Fruit fly (Drosophila melanogaster) whole organism, embryonic: ENCODE measurements around the gene CG32432.

ENCODE experiments used
- Adf1 ChIP-seq: fragments of 200-800 bp; sonication (Bioruptor generic); IDR thresholded peaks from 2 replicates; pipeline ENCODE4 v1.3.6; 2022; ENCODE audit warnings: missing biosample characterization, missing genetic modification characterization
- Bteb2 ChIP-seq: fragments of 200-800 bp; sonication (Bioruptor generic); optimal IDR thresholded peaks from 2 replicates; lab custom pipeline; 2016; ENCODE audit warnings: missing biosample characterization, missing genetic modification characterization
- CG10654 ChIP-seq: fragments of 200-800 bp; sonication (Bioruptor generic); optimal IDR thresholded peaks from 2 replicates; lab custom pipeline; 2016; ENCODE audit warnings: missing biosample characterization, missing genetic modification characterization
- CG11723 ChIP-seq: fragments of 200-800 bp; sonication (Bioruptor generic); optimal IDR thresholded peaks from 2 replicates; lab custom pipeline; 2017; ENCODE audit warnings: missing biosample characterization, mild to moderate bottlenecking, missing genetic modification characterization
- CG12071 ChIP-seq: fragments of 200-800 bp; sonication (Bioruptor generic); optimal IDR thresholded peaks from 3 replicates; lab custom pipeline; 2018; ENCODE audit warnings: missing biosample characterization, mild to moderate bottlenecking, missing genetic modification characterization
- CG13894 ChIP-seq: fragments of 200-800 bp; sonication (Bioruptor generic); optimal IDR thresholded peaks from 3 replicates; lab custom pipeline; 2018; ENCODE audit warnings: missing biosample characterization, mild to moderate bottlenecking, missing genetic modification characterization, moderate library complexity
- CG17359 ChIP-seq: fragments of 200-800 bp; sonication (Bioruptor generic); optimal IDR thresholded peaks from 3 replicates; lab custom pipeline; 2018; ENCODE audit warnings: missing biosample characterization, mild to moderate bottlenecking, missing genetic modification characterization, moderate library complexity
- CG1792 ChIP-seq: fragments of 200-800 bp; sonication (Bioruptor generic); optimal IDR thresholded peaks from 2 replicates; lab custom pipeline; 2016; ENCODE audit warnings: missing biosample characterization, missing genetic modification characterization
- CG18476 ChIP-seq: fragments of 200-800 bp; sonication (Bioruptor generic); optimal IDR thresholded peaks from 2 replicates; lab custom pipeline; 2016; ENCODE audit warnings: missing biosample characterization, mild to moderate bottlenecking, missing genetic modification characterization
- CG30403 ChIP-seq: fragments of 200-800 bp; sonication (Bioruptor generic); optimal IDR thresholded peaks from 3 replicates; lab custom pipeline; 2016; ENCODE audit warnings: missing biosample characterization, missing genetic modification characterization
- CG31224 ChIP-seq: fragments of 200-800 bp; sonication (Bioruptor generic); IDR thresholded peaks from 2 replicates; pipeline ENCODE4 v1.3.6; 2022; ENCODE audit warnings: missing biosample characterization, missing genetic modification characterization
- CG34422 ChIP-seq: fragments of 200-800 bp; sonication (Bioruptor generic); IDR thresholded peaks from 3 replicates; pipeline ENCODE4 v1.3.6; 2022; ENCODE audit warnings: missing biosample characterization, missing genetic modification characterization
- CG4404 ChIP-seq: fragments of 200-800 bp; sonication (Bioruptor generic); IDR thresholded peaks from 2 replicates; pipeline ENCODE4 v1.3.6; 2022; ENCODE audit warnings: missing biosample characterization, missing genetic modification characterization
- CG4617 ChIP-seq: fragments of 200-800 bp; sonication (Bioruptor generic); optimal IDR thresholded peaks from 3 replicates; lab custom pipeline; 2016; ENCODE audit warnings: missing biosample characterization, missing genetic modification characterization, borderline replicate concordance
- CG4854 ChIP-seq: fragments of 200-800 bp; sonication (Bioruptor generic); optimal IDR thresholded peaks from 2 replicates; lab custom pipeline; 2016; ENCODE audit warnings: missing biosample characterization, missing genetic modification characterization, inconsistent platforms
- CG6854 ChIP-seq: fragments of 200-800 bp; sonication (Bioruptor generic); optimal IDR thresholded peaks from 3 replicates; lab custom pipeline; 2017; ENCODE audit warnings: missing biosample characterization, mild to moderate bottlenecking, missing genetic modification characterization
- CG8944 ChIP-seq: fragments of 200-800 bp; sonication (Bioruptor generic); optimal IDR thresholded peaks from 3 replicates; lab custom pipeline; 2016; ENCODE audit warnings: missing biosample characterization, missing genetic modification characterization
- CG9797 ChIP-seq: fragments of 200-800 bp; sonication (Bioruptor generic); optimal IDR thresholded peaks from 3 replicates; lab custom pipeline; 2018; ENCODE audit warnings: missing biosample characterization, mild to moderate bottlenecking, missing genetic modification characterization
- D ChIP-seq, 2 experiments: fragments of 200-800 bp in 1 of 2; fragments of >200 bp in 1 of 2; sonication (Bioruptor generic) in 1 of 2; optimal IDR thresholded peaks; 2 replicates in 1 of 2; 3 replicates in 1 of 2; lab custom pipeline; 2017; ENCODE audit warnings: mild to moderate bottlenecking in 1 of 2, missing biosample characterization in 1 of 2, missing genetic modification characterization in 1 of 2, missing genetic modification reagents in 1 of 2
- D19A ChIP-seq: fragments of 200-800 bp; optimal IDR thresholded peaks from 3 replicates; lab custom pipeline; 2019; ENCODE audit warnings: missing biosample characterization, mild to moderate bottlenecking, missing genetic modification characterization, moderate library complexity
- Hsf ChIP-seq: fragments of 200-800 bp; sonication (Bioruptor generic); optimal IDR thresholded peaks from 3 replicates; lab custom pipeline; 2016; ENCODE audit warnings: missing biosample characterization, missing genetic modification characterization
- Lim3 ChIP-seq: fragments of 200-800 bp; sonication (Bioruptor generic); IDR thresholded peaks from 2 replicates; pipeline ENCODE4 v1.3.6; 2022; ENCODE audit warnings: missing biosample characterization, missing genetic modification characterization
- NC2β ChIP-seq: fragments of 200-800 bp; sonication (Bioruptor generic); optimal IDR thresholded peaks from 2 replicates; lab custom pipeline; 2016; ENCODE audit warnings: missing biosample characterization, missing genetic modification characterization
- Oli ChIP-seq: fragments of 200-800 bp; sonication (Bioruptor generic); optimal IDR thresholded peaks from 2 replicates; lab custom pipeline; 2018; ENCODE audit warnings: missing biosample characterization, mild to moderate bottlenecking, missing genetic modification characterization, moderate library complexity
- Rfx ChIP-seq: fragments of 200-800 bp; sonication (Bioruptor generic); IDR thresholded peaks from 2 replicates; pipeline ENCODE4 v1.3.6; 2022; ENCODE audit warnings: missing biosample characterization, missing genetic modification characterization
- Sin3A ChIP-seq: fragments of >200 bp; optimal IDR thresholded peaks from 2 replicates; lab custom pipeline; 2018
- Sox102F ChIP-seq: fragments of 200-800 bp; sonication (Bioruptor generic); optimal IDR thresholded peaks from 2 replicates; lab custom pipeline; 2018; ENCODE audit warnings: missing biosample characterization, mild to moderate bottlenecking, missing genetic modification characterization, moderate library complexity
- Xbp1 ChIP-seq: fragments of 200-800 bp; sonication (Bioruptor generic); optimal IDR thresholded peaks from 3 replicates; lab custom pipeline; 2016; ENCODE audit warnings: missing biosample characterization, mild to moderate bottlenecking, missing genetic modification characterization
- abd-A ChIP-seq: fragments of 200-800 bp; sonication (Bioruptor generic); optimal IDR thresholded peaks from 3 replicates; lab custom pipeline; 2019; ENCODE audit warnings: missing biosample characterization, mild to moderate bottlenecking, missing genetic modification characterization, moderate library complexity
- bsh ChIP-seq, 2 experiments: fragments of 200-800 bp; sonication (Bioruptor generic); optimal IDR thresholded peaks; 2 replicates each; lab custom pipeline; 2017 to 2018; ENCODE audit warnings: mild to moderate bottlenecking in 2 of 2, missing biosample characterization in 2 of 2, missing genetic modification characterization in 2 of 2, moderate library complexity in 1 of 2
- chn ChIP-seq: fragments of 200-800 bp; sonication (Bioruptor generic); optimal IDR thresholded peaks from 2 replicates; lab custom pipeline; 2016; ENCODE audit warnings: missing biosample characterization, missing genetic modification characterization
- cwo ChIP-seq: fragments of 200-800 bp; sonication (Bioruptor generic); optimal IDR thresholded peaks from 3 replicates; lab custom pipeline; 2017; ENCODE audit warnings: missing biosample characterization, missing genetic modification characterization, mild to moderate bottlenecking, moderate library complexity, missing genetic modification reagents
- dysf ChIP-seq: fragments of 200-800 bp; sonication (Bioruptor generic); IDR thresholded peaks from 3 replicates; pipeline ENCODE4 v1.3.6; 2022; ENCODE audit warnings: missing biosample characterization, missing genetic modification characterization
- emc ChIP-seq: fragments of 200-800 bp; sonication (Bioruptor generic); optimal IDR thresholded peaks from 2 replicates; lab custom pipeline; 2016; ENCODE audit warnings: missing biosample characterization, missing genetic modification characterization
- fd96Cb ChIP-seq: fragments of 200-800 bp; sonication (Bioruptor generic); optimal IDR thresholded peaks from 2 replicates; lab custom pipeline; 2018; ENCODE audit warnings: missing biosample characterization, mild to moderate bottlenecking, missing genetic modification characterization, moderate library complexity
- fru ChIP-seq: fragments of >200 bp; optimal IDR thresholded peaks from 2 replicates; lab custom pipeline; 2017
- gfzf ChIP-seq: fragments of 200-800 bp; sonication (Bioruptor generic); optimal IDR thresholded peaks from 2 replicates; lab custom pipeline; 2016; ENCODE audit warnings: missing biosample characterization, mild to moderate bottlenecking, missing genetic modification characterization, moderate library complexity
- grn ChIP-seq: fragments of 200-800 bp; sonication (Bioruptor generic); optimal IDR thresholded peaks from 3 replicates; lab custom pipeline; 2017; ENCODE audit warnings: missing biosample characterization, missing genetic modification characterization
- hb ChIP-seq: fragments of 200-800 bp; sonication (Bioruptor generic); IDR thresholded peaks from 3 replicates; pipeline ENCODE4 v1.3.6; 2022; ENCODE audit warnings: missing biosample characterization, missing genetic modification characterization; ENCODE audit not compliant: partially characterized antibody
- hth ChIP-seq: fragments of >200 bp; optimal IDR thresholded peaks from 2 replicates; lab custom pipeline; 2017; ENCODE audit warnings: inconsistent platforms
- insv ChIP-seq, 2 experiments: fragments of 200-800 bp; sonication (Bioruptor generic); optimal IDR thresholded peaks; 3 replicates each; lab custom pipeline; 2016 to 2018; ENCODE audit warnings: missing biosample characterization in 2 of 2, missing genetic modification characterization in 2 of 2
- mirr ChIP-seq: fragments of 200-800 bp; sonication (Bioruptor generic); optimal IDR thresholded peaks from 3 replicates; lab custom pipeline; 2018; ENCODE audit warnings: missing biosample characterization, mild to moderate bottlenecking, missing genetic modification characterization
- nau ChIP-seq: fragments of 200-800 bp; sonication (Bioruptor generic); optimal IDR thresholded peaks from 3 replicates; lab custom pipeline; 2017; ENCODE audit warnings: missing biosample characterization, mild to moderate bottlenecking, missing genetic modification characterization, missing genetic modification reagents
- nmo ChIP-seq: fragments of 200-800 bp; sonication (Bioruptor generic); optimal IDR thresholded peaks from 2 replicates; lab custom pipeline; 2018; ENCODE audit warnings: missing biosample characterization, mild to moderate bottlenecking, missing genetic modification characterization, moderate library complexity
- repo ChIP-seq: fragments of 200-800 bp; sonication (Bioruptor generic); optimal IDR thresholded peaks from 2 replicates; lab custom pipeline; 2016; ENCODE audit warnings: missing biosample characterization, missing genetic modification characterization
- sens-2 ChIP-seq: fragments of 200-800 bp; sonication (Bioruptor generic); IDR thresholded peaks from 2 replicates; pipeline ENCODE4 v1.3.6; 2022; ENCODE audit warnings: missing biosample characterization, missing genetic modification characterization
- ssp ChIP-seq: fragments of 200-800 bp; sonication (Bioruptor generic); IDR thresholded peaks from 2 replicates; pipeline ENCODE4 v1.3.6; 2022; ENCODE audit warnings: missing biosample characterization, missing genetic modification characterization
- tna ChIP-seq: fragments of 200-800 bp; sonication (Bioruptor generic); IDR thresholded peaks from 2 replicates; pipeline ENCODE4 v1.3.6; 2022; ENCODE audit warnings: missing biosample characterization, missing genetic modification characterization; ENCODE audit not compliant: partially characterized antibody
- vfl ChIP-seq: fragments of 200-800 bp; sonication (Bioruptor generic); optimal IDR thresholded peaks from 2 replicates; lab custom pipeline; 2016; ENCODE audit warnings: missing biosample characterization, missing genetic modification characterization
- wdn ChIP-seq: fragments of 200-800 bp; sonication (Bioruptor generic); IDR thresholded peaks from 2 replicates; pipeline ENCODE4 v1.3.6; 2022; ENCODE audit warnings: missing biosample characterization, missing genetic modification characterization

The CG32432 gene

dm6 chr3L:20837040-20837830, 47.8 kb downstream of the CG32432 start, which contains the start of gene CG13255 (continued):
- TF ChIP-seq Hsf (GFP tag; lab: Kevin White, UChicago) (no peak), Sin3A (lab: Kevin White, UChicago) (no peak), CG10654 (GFP tag; lab: Kevin White, UChicago) (no peak), nau (GFP tag; lab: Kevin White, UChicago) (peak; percentile 48), vfl (GFP tag; lab: Kevin White, UChicago) (peak; percentile 14), CG31224 (no peak), CG13894 (no peak), Xbp1 (GFP tag; lab: Kevin White, UChicago) (peak; percentile 21), CG17359 (tag; lab: Kevin White, UChicago) (no peak), ssp (GFP tag; lab: Robert Waterston, UW) (no peak), hth (lab: Kevin White, UChicago) (no peak), CG30403 (GFP tag; lab: Kevin White, UChicago) (peak; percentile 71), Sox102F (GFP tag; lab: Kevin White, UChicago) (peak; percentile 24), CG8944 (no peak), insv (GFP tag; optimal IDR thresholded peaks at IDR 0.05; lab: Kevin White, UChicago) (no peak), Lim3 (GFP tag; lab: Robert Waterston, UW) (no peak), fru (no peak), CG4854 (GFP tag; lab: Kevin White, UChicago) (no peak), NC2β (GFP tag; lab: Kevin White, UChicago) (no peak), bsh (GFP tag; optimal IDR thresholded peaks at IDR 0.05; lab: Kevin White, UChicago) (no peak), fd96Cb (tag; lab: Kevin White, UChicago) (peak; percentile 2), grn (GFP tag; lab: Kevin White, UChicago) (peak; percentile 13), abd-A (tag; lab: Kevin White, UChicago) (no peak), D19A (tag; lab: Kevin White, UChicago) (peak; percentile 16), CG1792 (GFP tag; lab: Kevin White, UChicago) (peak; percentile 1), chn (GFP tag; lab: Kevin White, UChicago) (no peak), CG11723 (peak; percentile 14), dysf (GFP tag; lab: Robert Waterston, UW) (peak; percentile 64; the same call in 2 of the 3 replicates), CG12071 (no peak), CG6854 (GFP tag; lab: Kevin White, UChicago) (no peak), Oli (tag; lab: Kevin White, UChicago) (peak; percentile 58), Rfx (peak; percentile 60), mirr (GFP tag; lab: Kevin White, UChicago) (no peak), sens-2 (no peak), tna (GFP tag; lab: Robert Waterston, UW) (no peak), CG4617 (GFP tag; lab: Kevin White, UChicago) (no peak), CG4404 (GFP tag; lab: Robert Waterston, UW) (no peak), repo (no peak), CG34422 (no peak), CG9797 (GFP tag; lab: Kevin White, UChicago) (no peak), Adf1 (GFP tag; lab: Robert Waterston, UW) (peak; percentile 10; the same call in 1 of the 2 replicates), wdn (GFP tag; lab: Robert Waterston, UW) (no peak), Bteb2 (GFP tag; lab: Kevin White, UChicago) (peak; percentile 47), emc (GFP tag; lab: Kevin White, UChicago) (no peak), cwo (GFP tag; lab: Kevin White, UChicago) (peak; percentile 78), CG18476 (no peak), nmo (peak; percentile 43), gfzf (GFP tag; lab: Kevin White, UChicago) (no peak), hb (GFP tag; lab: Robert Waterston, UW) (no peak), D (optimal IDR thresholded peaks at IDR 0.05; lab: Kevin White, UChicago) (no peak), D (GFP tag; optimal IDR thresholded peaks at IDR 0.05; lab: Kevin White, UChicago) (no peak)
